Worm (Caenorhabditis elegans): ENCODE data around the gene sra-14.

DNA sequence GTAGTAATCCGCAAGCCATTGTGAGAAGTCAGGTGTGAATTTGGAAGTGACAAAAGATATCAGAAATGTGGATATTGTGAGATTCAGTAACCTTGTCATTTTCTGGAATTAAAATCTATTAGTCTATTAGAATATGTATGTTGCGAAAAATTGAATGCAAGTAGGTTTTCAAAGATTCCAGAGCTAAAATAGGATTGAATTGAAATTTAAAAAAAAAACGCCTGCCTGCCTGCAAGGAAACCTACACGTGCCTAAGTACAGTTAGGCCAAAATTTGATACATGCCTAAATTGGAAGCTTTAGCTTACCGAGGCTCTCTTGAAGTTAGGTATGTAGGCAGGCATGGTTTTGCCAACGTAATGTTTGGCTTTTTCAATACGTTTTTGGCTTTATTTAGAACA is 50.2 kb downstream of the sra-14 start, which contains the start of gene lips-9:
- TF ChIP-seq nhr-76 (tag; optimal IDR thresholded peaks at IDR 0.05) (no peak), R02D3.7 (tag; optimal IDR thresholded peaks at IDR 0.05) (no peak), ceh-62 (tag; optimal IDR thresholded peaks at IDR 0.05) (no peak), lin-29 (GFP tag; IDR thresholded peaks at IDR 0.05) (no peak), dmd-9 (GFP tag; IDR thresholded peaks at IDR 0.05) (no peak), nhr-111 (GFP tag; optimal IDR thresholded peaks at IDR 0.05) (no peak), jun-1 (tag; optimal IDR thresholded peaks at IDR 0.05) (no peak), ctbp-1 (GFP tag; IDR thresholded peaks at IDR 0.05) (no peak)

All from whole organism, L4 larva.